Fruit fly (Drosophila melanogaster): ENCODE results near the gene CG33647.
A peak's percentile ranks its signal among the peaks of the same experiment; 100 is the strongest.

DNA sequence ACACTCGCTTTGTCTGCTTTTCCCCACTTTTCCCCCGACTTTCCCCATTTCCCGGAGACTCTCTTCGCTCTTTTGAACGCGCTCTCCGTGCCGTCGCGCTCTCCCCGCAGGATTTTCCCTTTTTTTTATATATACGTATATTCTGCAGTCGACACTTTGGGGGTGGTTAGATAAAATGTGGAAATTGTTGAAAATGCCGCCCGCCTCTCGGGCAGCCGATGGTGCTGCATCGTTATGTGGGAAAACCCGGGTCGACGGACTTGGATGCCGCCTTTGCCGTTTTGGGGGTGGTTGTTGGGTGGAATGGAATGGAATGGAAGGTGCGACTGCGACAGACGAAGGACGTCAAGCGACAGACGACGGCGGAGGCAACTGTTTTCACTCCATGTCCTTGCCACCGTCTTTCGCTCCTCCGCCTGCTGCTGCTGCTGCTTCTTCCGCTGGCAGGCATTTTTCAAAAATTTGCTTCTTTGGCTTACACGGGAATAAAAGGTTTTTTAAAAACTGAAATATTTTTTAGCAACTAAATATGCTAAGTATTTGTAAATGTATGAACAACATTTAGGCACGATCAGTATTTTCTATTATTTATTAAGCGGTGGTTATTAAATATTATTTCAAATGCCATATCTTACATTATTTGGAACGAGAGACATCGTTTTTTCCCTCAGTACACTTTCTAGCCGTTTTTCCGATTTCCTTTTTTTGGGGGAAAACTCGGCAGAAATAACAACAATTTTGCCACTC, 5.2 kb upstream of the CG33647 start:
- TF ChIP-seq CG7101 (tag; optimal IDR thresholded peaks at IDR 0.05) (no peak), Crg-1 (GFP tag; optimal IDR thresholded peaks at IDR 0.05) (no peak), CG1620 (GFP tag; optimal IDR thresholded peaks at IDR 0.05) (no peak), cic (GFP tag; optimal IDR thresholded peaks at IDR 0.05) (no peak), CG12768 (GFP tag; optimal IDR thresholded peaks at IDR 0.05) (no peak), ovo (GFP tag; optimal IDR thresholded peaks at IDR 0.05) (no peak), CG33017 (tag; optimal IDR thresholded peaks at IDR 0.05) (no peak), kay (GFP tag; ENCODE audit: borderline replicate concordance) (no peak), pad (GFP tag; optimal IDR thresholded peaks at IDR 0.05) (peak; percentile 21), Mnt (GFP tag; optimal IDR thresholded peaks at IDR 0.05) (no peak), Hr96 (GFP tag; optimal IDR thresholded peaks at IDR 0.05) (no peak)

Data from whole organism, adult.